Fruit fly (Drosophila melanogaster) whole organism, embryonic: ENCODE data around the gene frm.

ENCODE experiments used
- Blimp-1 ChIP-seq: fragments of 200-800 bp; sonication (Bioruptor generic); optimal IDR thresholded peaks from 3 replicates; lab custom pipeline; 2018; ENCODE audit warnings: missing biosample characterization, missing genetic modification characterization, mild to moderate bottlenecking, moderate library complexity, missing genetic modification reagents
- CG10543 ChIP-seq: fragments of 200-800 bp; sonication (Bioruptor generic); optimal IDR thresholded peaks from 3 replicates; lab custom pipeline; 2017; ENCODE audit warnings: missing biosample characterization, mild to moderate bottlenecking, missing genetic modification characterization, moderate library complexity
- CG11456 ChIP-seq: fragments of 200-800 bp; sonication (Bioruptor generic); IDR thresholded peaks from 3 replicates; pipeline ENCODE4 v1.3.6; 2022; ENCODE audit warnings: missing biosample characterization, missing genetic modification characterization
- CG12769 ChIP-seq: fragments of 200-800 bp; sonication (Bioruptor generic); optimal IDR thresholded peaks from 2 replicates; lab custom pipeline; 2019; ENCODE audit warnings: missing biosample characterization, mild to moderate bottlenecking, missing genetic modification characterization, moderate library complexity
- CG13894 ChIP-seq: fragments of 200-800 bp; sonication (Bioruptor generic); optimal IDR thresholded peaks from 3 replicates; lab custom pipeline; 2018; ENCODE audit warnings: missing biosample characterization, mild to moderate bottlenecking, missing genetic modification characterization, moderate library complexity
- CG14441 ChIP-seq: fragments of 200-800 bp; sonication (Bioruptor generic); IDR thresholded peaks from 2 replicates; pipeline ENCODE4 v1.3.6; 2022; ENCODE audit warnings: missing biosample characterization, missing genetic modification characterization
- CG15073 ChIP-seq: fragments of 200-800 bp; sonication (Bioruptor generic); optimal IDR thresholded peaks from 2 replicates; lab custom pipeline; 2016; ENCODE audit warnings: missing biosample characterization, missing genetic modification characterization
- CG2875 ChIP-seq: fragments of 200-800 bp; sonication (Bioruptor generic); optimal IDR thresholded peaks from 2 replicates; lab custom pipeline; 2017; ENCODE audit warnings: missing biosample characterization, mild to moderate bottlenecking, missing genetic modification characterization, missing genetic modification reagents
- CG30403 ChIP-seq: fragments of 200-800 bp; sonication (Bioruptor generic); optimal IDR thresholded peaks from 3 replicates; lab custom pipeline; 2016; ENCODE audit warnings: missing biosample characterization, missing genetic modification characterization
- CG4424 ChIP-seq: fragments of 200-800 bp; sonication (Bioruptor generic); optimal IDR thresholded peaks from 3 replicates; lab custom pipeline; 2016; ENCODE audit warnings: missing biosample characterization, missing genetic modification characterization
- CG7372 ChIP-seq: fragments of 200-800 bp; sonication (Bioruptor generic); IDR thresholded peaks from 2 replicates; pipeline ENCODE4 v1.3.6; 2022; ENCODE audit warnings: missing biosample characterization, missing genetic modification characterization
- CG7839 ChIP-seq: fragments of 200-800 bp; sonication (Bioruptor generic); optimal IDR thresholded peaks from 3 replicates; lab custom pipeline; 2018; ENCODE audit warnings: missing biosample characterization, mild to moderate bottlenecking, missing genetic modification characterization, moderate library complexity
- Dp ChIP-seq: fragments of 200-800 bp; sonication (Bioruptor generic); optimal IDR thresholded peaks from 2 replicates; lab custom pipeline; 2018; ENCODE audit warnings: missing biosample characterization, mild to moderate bottlenecking, missing genetic modification characterization, moderate library complexity
- Hr3 ChIP-seq: fragments of 200-800 bp; sonication (Bioruptor generic); optimal IDR thresholded peaks from 3 replicates; lab custom pipeline; 2016; ENCODE audit warnings: missing biosample characterization, missing genetic modification characterization
- Med ChIP-seq: fragments of 200-800 bp; sonication (Bioruptor generic); peaks from one replicate; lab custom pipeline; 2016; ENCODE audit warnings: missing biosample characterization, missing genetic modification characterization, mild to moderate bottlenecking, inconsistent platforms, moderate library complexity
- Nf-YB ChIP-seq: fragments of 200-800 bp; sonication (Bioruptor generic); optimal IDR thresholded peaks from 3 replicates; lab custom pipeline; 2019; ENCODE audit warnings: missing biosample characterization, mild to moderate bottlenecking, missing genetic modification characterization, moderate library complexity
- Nf-YC ChIP-seq: fragments of 200-800 bp; optimal IDR thresholded peaks from 3 replicates; lab custom pipeline; 2019; ENCODE audit warnings: missing biosample characterization, mild to moderate bottlenecking, missing genetic modification characterization, moderate library complexity
- Side ChIP-seq: fragments of 200-800 bp; sonication (Bioruptor generic); optimal IDR thresholded peaks from 2 replicates; lab custom pipeline; 2016; ENCODE audit warnings: missing biosample characterization, missing genetic modification characterization
- Trl ChIP-seq, 3 experiments: fragments of >200 bp in 2 of 3; fragments of 200-800 bp in 1 of 3; sonication (Bioruptor generic) in 1 of 3; optimal IDR thresholded peaks; 2 replicates in 1 of 3; 3 replicates in 2 of 3; lab custom pipeline; 2016 to 2017; ENCODE audit warnings: missing biosample characterization in 1 of 3, missing genetic modification characterization in 1 of 3
- abd-A ChIP-seq: fragments of 200-800 bp; sonication (Bioruptor generic); optimal IDR thresholded peaks from 3 replicates; lab custom pipeline; 2019; ENCODE audit warnings: missing biosample characterization, mild to moderate bottlenecking, missing genetic modification characterization, moderate library complexity
- cas ChIP-seq: fragments of 200-800 bp; sonication (Bioruptor generic); IDR thresholded peaks from 2 replicates; pipeline ENCODE4 v1.3.6; 2022; ENCODE audit warnings: missing biosample characterization, missing genetic modification characterization
- cato ChIP-seq: fragments of 200-800 bp; sonication (Bioruptor generic); optimal IDR thresholded peaks from 2 replicates; lab custom pipeline; 2016; ENCODE audit warnings: missing biosample characterization, missing genetic modification characterization, borderline replicate concordance
- chinmo ChIP-seq: fragments of 200-800 bp; sonication (Bioruptor generic); IDR thresholded peaks from 4 replicates; pipeline ENCODE4 v1.3.6; 2022; ENCODE audit warnings: missing biosample characterization, missing genetic modification characterization; ENCODE audit not compliant: partially characterized antibody
- cwo ChIP-seq: fragments of 200-800 bp; sonication (Bioruptor generic); optimal IDR thresholded peaks from 3 replicates; lab custom pipeline; 2017; ENCODE audit warnings: missing biosample characterization, missing genetic modification characterization, mild to moderate bottlenecking, moderate library complexity, missing genetic modification reagents
- danr ChIP-seq: fragments of 200-800 bp; sonication (Bioruptor generic); IDR thresholded peaks from 2 replicates; pipeline ENCODE4 v1.3.6; 2022; ENCODE audit warnings: missing biosample characterization, missing genetic modification characterization
- exex ChIP-seq: fragments of 200-800 bp; sonication (Bioruptor generic); optimal IDR thresholded peaks from 4 replicates; lab custom pipeline; 2018; ENCODE audit warnings: missing biosample characterization, mild to moderate bottlenecking, missing genetic modification characterization, moderate library complexity
- gfzf ChIP-seq: fragments of 200-800 bp; sonication (Bioruptor generic); optimal IDR thresholded peaks from 2 replicates; lab custom pipeline; 2016; ENCODE audit warnings: missing biosample characterization, mild to moderate bottlenecking, missing genetic modification characterization, moderate library complexity
- grn ChIP-seq: fragments of 200-800 bp; sonication (Bioruptor generic); optimal IDR thresholded peaks from 3 replicates; lab custom pipeline; 2017; ENCODE audit warnings: missing biosample characterization, missing genetic modification characterization
- hbn ChIP-seq: fragments of 200-800 bp; sonication (Bioruptor generic); IDR thresholded peaks from 2 replicates; pipeline ENCODE4 v1.3.6; 2022; ENCODE audit warnings: missing biosample characterization, missing genetic modification characterization; ENCODE audit not compliant: partially characterized antibody
- nerfin-1 ChIP-seq: fragments of 200-800 bp; sonication (Bioruptor generic); optimal IDR thresholded peaks from 3 replicates; lab custom pipeline; 2019; ENCODE audit warnings: missing biosample characterization, mild to moderate bottlenecking, missing genetic modification characterization, moderate library complexity
- nom ChIP-seq: fragments of 200-800 bp; sonication (Bioruptor generic); optimal IDR thresholded peaks from 2 replicates; lab custom pipeline; 2017; ENCODE audit warnings: missing biosample characterization, missing genetic modification characterization, mild to moderate bottlenecking, moderate library complexity, missing genetic modification reagents
- repo ChIP-seq: fragments of 200-800 bp; sonication (Bioruptor generic); optimal IDR thresholded peaks from 2 replicates; lab custom pipeline; 2016; ENCODE audit warnings: missing biosample characterization, missing genetic modification characterization
- sd ChIP-seq: fragments of 200-800 bp; sonication (Bioruptor generic); optimal IDR thresholded peaks from 3 replicates; lab custom pipeline; 2018; ENCODE audit warnings: missing biosample characterization, mild to moderate bottlenecking, missing genetic modification characterization, moderate library complexity
- sens ChIP-seq: fragments of 200-800 bp; sonication (Bioruptor generic); peaks from one replicate; lab custom pipeline; 2016; ENCODE audit warnings: missing biosample characterization, missing genetic modification characterization
- seq ChIP-seq: fragments of 200-800 bp; sonication (Bioruptor generic); IDR thresholded peaks from 2 replicates; pipeline ENCODE4 v1.3.6; 2022; ENCODE audit warnings: missing biosample characterization, missing genetic modification characterization
- sim ChIP-seq: fragments of 200-800 bp; sonication (Bioruptor generic); IDR thresholded peaks from 2 replicates; pipeline ENCODE4 v1.3.6; 2022; ENCODE audit warnings: missing biosample characterization, missing genetic modification characterization
- vvl ChIP-seq: fragments of 200-800 bp; sonication (Bioruptor generic); IDR thresholded peaks from 2 replicates; pipeline ENCODE4 v1.3.6; 2022; ENCODE audit warnings: missing biosample characterization, missing genetic modification characterization
- z ChIP-seq: fragments of 200-800 bp; sonication (Bioruptor generic); IDR thresholded peaks from 3 replicates; pipeline ENCODE4 v1.3.6; 2022; ENCODE audit warnings: missing biosample characterization, missing genetic modification characterization

frm gene

DNA sequence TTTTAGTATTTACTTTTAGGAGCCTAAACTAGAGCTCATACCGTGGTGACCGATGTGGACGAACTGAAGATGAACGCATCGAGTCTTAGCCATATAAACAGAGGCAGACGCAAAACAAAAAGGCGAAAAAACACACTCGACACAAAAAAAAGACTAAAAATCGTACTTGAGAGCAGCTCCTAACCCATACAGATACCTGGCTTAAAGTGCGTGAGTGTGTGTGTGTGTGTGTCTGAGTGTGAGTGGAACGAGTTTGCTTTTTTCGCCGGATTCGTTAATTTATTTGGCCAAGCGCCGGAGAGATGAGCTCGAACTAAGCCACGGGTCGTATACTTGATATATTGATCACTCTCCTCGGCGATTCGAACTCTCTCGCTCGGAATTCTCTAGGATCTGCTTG, at the start of gene frm:
TSS of gene frm (minus strand) at position 73 of the 400 bp plus-strand sequence.
- TF ChIP-seq nerfin-1 (tag; lab: Kevin White, UChicago), result no peak
- no peak for TF ChIP-seq sens
- peak; percentile 76 for TF ChIP-seq sd (tag; lab: Kevin White, UChicago)
- no peak for TF ChIP-seq seq (GFP tag; lab: Robert Waterston, UW)
- TF ChIP-seq CG7839, result no peak
- no peak for TF ChIP-seq CG10543
- TF ChIP-seq Med (GFP tag; lab: Kevin White, UChicago), result peak; percentile 44
- peak in 1 of 2 experiments; percentile 38 for TF ChIP-seq Trl (optimal IDR thresholded peaks at IDR 0.05; lab: Kevin White, UChicago)
- no peak for TF ChIP-seq Trl (GFP tag; optimal IDR thresholded peaks at IDR 0.05; lab: Kevin White, UChicago)
- TF ChIP-seq CG7372, result 0 out of 2 replicates have a peak, but pooled peaks have one; percentile 18
- peak; percentile 82; the same call in 3 of the 4 replicates for TF ChIP-seq chinmo
- TF ChIP-seq gfzf (GFP tag; lab: Kevin White, UChicago), result no peak
- peak; percentile 83 for TF ChIP-seq z
- TF ChIP-seq CG15073, result no peak
- TF ChIP-seq Hr3 (GFP tag; lab: Kevin White, UChicago), result no peak
- no peak for TF ChIP-seq cato
- no peak for TF ChIP-seq CG14441 (GFP tag; lab: Robert Waterston, UW)
- TF ChIP-seq CG12769 (tag; lab: Kevin White, UChicago), result peak; percentile 14
- TF ChIP-seq Dp (GFP tag; lab: Kevin White, UChicago), result no peak
- no peak for TF ChIP-seq CG2875 (GFP tag; lab: Kevin White, UChicago)
- no peak for TF ChIP-seq danr (GFP tag; lab: Robert Waterston, UW)
- TF ChIP-seq sim (GFP tag; lab: Robert Waterston, UW), result no peak
- TF ChIP-seq CG30403 (GFP tag; lab: Kevin White, UChicago), result no peak
- TF ChIP-seq CG13894 (tag; lab: Kevin White, UChicago), result peak; percentile 19
- TF ChIP-seq repo (GFP tag; lab: Kevin White, UChicago), result no peak
- peak; percentile 92 for TF ChIP-seq nom
- 0 out of 2 replicates have a peak, but pooled peaks have one; percentile 31 for TF ChIP-seq vvl (GFP tag; lab: Robert Waterston, UW)
- TF ChIP-seq CG4424 (GFP tag; lab: Kevin White, UChicago), result no peak
- TF ChIP-seq abd-A (tag; lab: Kevin White, UChicago), result peak; percentile 68
- TF ChIP-seq, all 482 proteins: peak for 11

dm6 chr3L:5599592-5599991, 48.6 kb upstream of the frm start, which contains the start of gene CG10591:
TSS of gene CG10591 (minus strand) at chr3L:5599692.
- TF ChIP-seq Blimp-1 (GFP tag; lab: Kevin White, UChicago) (peak; percentile 81), hbn (no peak)

- TF ChIP-seq cas (GFP tag; lab: Robert Waterston, UW), result no peak
- TF ChIP-seq Side (GFP tag; lab: Kevin White, UChicago), result no peak
- peak; percentile 77 for TF ChIP-seq cwo (GFP tag; lab: Kevin White, UChicago)
- 0 out of 3 replicates have a peak, but pooled peaks have one; percentile 44 for TF ChIP-seq CG11456 (GFP tag; lab: Robert Waterston, UW)
- TF ChIP-seq Nf-YC (tag; lab: Kevin White, UChicago), result peak; percentile 87
- no peak for TF ChIP-seq repo (GFP tag; lab: Kevin White, UChicago)
- TF ChIP-seq grn, result peak; percentile 51
- TF ChIP-seq Nf-YB (GFP tag; lab: Kevin White, UChicago), result peak; percentile 91
- TF ChIP-seq exex (tag; lab: Kevin White, UChicago), result peak; percentile 58
Measured at dm6 chr3L:5594853-5595593, 44.1 kb upstream of the frm start, which contains the start of the genes Alp10 and Alp9. TSS of gene Alp10 (minus strand) at chr3L:5595272. TSS of gene Alp9 (plus strand) at chr3L:5595542.
